Fruit fly (Drosophila melanogaster) whole organism, embryonic: ENCODE data around the gene Ilp6.

Source experiments
- B-H2 ChIP-seq: fragments of 200-800 bp; sonication (Bioruptor generic); optimal IDR thresholded peaks from 2 replicates; lab custom pipeline; 2018; ENCODE audit warnings: missing biosample characterization, mild to moderate bottlenecking, missing genetic modification characterization
- C15 ChIP-seq: fragments of 200-800 bp; sonication (Bioruptor generic); IDR thresholded peaks from 3 replicates; pipeline ENCODE4 v1.3.6; 2022; ENCODE audit warnings: missing biosample characterization, missing genetic modification characterization
- CG1024 ChIP-seq: fragments of 200-800 bp; sonication (Bioruptor generic); IDR thresholded peaks from 2 replicates; pipeline ENCODE4 v1.3.6; 2022; ENCODE audit warnings: missing biosample characterization, missing genetic modification characterization
- CG10462 ChIP-seq: fragments of 200-800 bp; sonication (Bioruptor generic); optimal IDR thresholded peaks from 2 replicates; lab custom pipeline; 2016; ENCODE audit warnings: missing biosample characterization, missing genetic modification characterization
- CG12071 ChIP-seq: fragments of 200-800 bp; sonication (Bioruptor generic); optimal IDR thresholded peaks from 3 replicates; lab custom pipeline; 2018; ENCODE audit warnings: missing biosample characterization, mild to moderate bottlenecking, missing genetic modification characterization
- CG12744 ChIP-seq: fragments of 200-800 bp; sonication (Bioruptor generic); optimal IDR thresholded peaks from 2 replicates; lab custom pipeline; 2016; ENCODE audit warnings: missing biosample characterization, missing genetic modification characterization
- CG14014 ChIP-seq: fragments of 200-800 bp; sonication (Bioruptor generic); IDR thresholded peaks from 2 replicates; pipeline ENCODE4 v1.3.6; 2022; ENCODE audit warnings: missing biosample characterization, missing genetic modification characterization
- CG1529 ChIP-seq: fragments of 200-800 bp; sonication (Bioruptor generic); optimal IDR thresholded peaks from 3 replicates; lab custom pipeline; 2018; ENCODE audit warnings: missing biosample characterization, missing genetic modification characterization
- CG17328 ChIP-seq: fragments of 200-800 bp; sonication (Bioruptor generic); IDR thresholded peaks from 2 replicates; pipeline ENCODE4 v1.3.6; 2022; ENCODE audit warnings: missing biosample characterization, missing genetic modification characterization
- CG17359 ChIP-seq: fragments of 200-800 bp; sonication (Bioruptor generic); optimal IDR thresholded peaks from 3 replicates; lab custom pipeline; 2018; ENCODE audit warnings: missing biosample characterization, mild to moderate bottlenecking, missing genetic modification characterization, moderate library complexity
- CG18619 ChIP-seq: fragments of 200-800 bp; sonication (Bioruptor generic); optimal IDR thresholded peaks from 3 replicates; lab custom pipeline; 2017; ENCODE audit warnings: missing biosample characterization, mild to moderate bottlenecking, missing genetic modification characterization
- CG2712 ChIP-seq: fragments of 200-800 bp; optimal IDR thresholded peaks from 3 replicates; lab custom pipeline; 2019; ENCODE audit warnings: missing biosample characterization, mild to moderate bottlenecking, missing genetic modification characterization, moderate library complexity
- CG33213 ChIP-seq: fragments of 200-800 bp; sonication (Bioruptor generic); optimal IDR thresholded peaks from 3 replicates; lab custom pipeline; 2016; ENCODE audit warnings: missing biosample characterization, missing genetic modification characterization
- CG3726 ChIP-seq: fragments of 200-800 bp; sonication (Bioruptor generic); IDR thresholded peaks from 3 replicates; pipeline ENCODE4, ENCODE4 v1.3.6; 2022; ENCODE audit warnings: missing biosample characterization, missing genetic modification characterization
- CG3995 ChIP-seq: fragments of 200-800 bp; sonication (Bioruptor generic); optimal IDR thresholded peaks from 3 replicates; lab custom pipeline; 2016; ENCODE audit warnings: missing biosample characterization, missing genetic modification characterization
- CG4820 ChIP-seq: fragments of 200-800 bp; sonication (Bioruptor generic); optimal IDR thresholded peaks from 3 replicates; lab custom pipeline; 2016; ENCODE audit warnings: missing biosample characterization, missing genetic modification characterization
- CG8388 ChIP-seq: fragments of 200-800 bp; sonication (Bioruptor generic); optimal IDR thresholded peaks from 2 replicates; lab custom pipeline; 2019; ENCODE audit warnings: missing biosample characterization, mild to moderate bottlenecking, missing genetic modification characterization, moderate library complexity
- CG8944 ChIP-seq: fragments of 200-800 bp; sonication (Bioruptor generic); optimal IDR thresholded peaks from 3 replicates; lab custom pipeline; 2016; ENCODE audit warnings: missing biosample characterization, missing genetic modification characterization
- Dref ChIP-seq: fragments of 200-800 bp; sonication (Bioruptor generic); IDR thresholded peaks from 2 replicates; pipeline ENCODE4 v1.3.6; 2022; ENCODE audit warnings: missing biosample characterization, missing genetic modification characterization
- Fer3 ChIP-seq: fragments of 200-800 bp; sonication (Bioruptor generic); optimal IDR thresholded peaks from 2 replicates; lab custom pipeline; 2018; ENCODE audit warnings: missing biosample characterization, mild to moderate bottlenecking, missing genetic modification characterization, moderate library complexity
- Gsc ChIP-seq: fragments of 200-800 bp; sonication (Bioruptor generic); IDR thresholded peaks from 2 replicates; pipeline ENCODE4 v1.3.6; 2022; ENCODE audit warnings: missing biosample characterization, missing genetic modification characterization
- HHEX ChIP-seq: fragments of 200-800 bp; sonication (Bioruptor generic); optimal IDR thresholded peaks from 3 replicates; lab custom pipeline; 2017; ENCODE audit warnings: missing biosample characterization, mild to moderate bottlenecking, missing genetic modification characterization, missing genetic modification reagents
- Max ChIP-seq: fragments of 200-800 bp; sonication (Bioruptor generic); optimal IDR thresholded peaks from 2 replicates; lab custom pipeline; 2016; ENCODE audit warnings: missing biosample characterization, mild to moderate bottlenecking, missing genetic modification characterization
- Nf-YB ChIP-seq: fragments of 200-800 bp; sonication (Bioruptor generic); optimal IDR thresholded peaks from 3 replicates; lab custom pipeline; 2019; ENCODE audit warnings: missing biosample characterization, mild to moderate bottlenecking, missing genetic modification characterization, moderate library complexity
- Oli ChIP-seq: fragments of 200-800 bp; sonication (Bioruptor generic); optimal IDR thresholded peaks from 2 replicates; lab custom pipeline; 2018; ENCODE audit warnings: missing biosample characterization, mild to moderate bottlenecking, missing genetic modification characterization, moderate library complexity
- Six4 ChIP-seq: fragments of 200-800 bp; sonication (Bioruptor generic); optimal IDR thresholded peaks from 2 replicates; lab custom pipeline; 2016; ENCODE audit warnings: missing biosample characterization, missing genetic modification characterization
- Sox102F ChIP-seq: fragments of 200-800 bp; sonication (Bioruptor generic); optimal IDR thresholded peaks from 2 replicates; lab custom pipeline; 2018; ENCODE audit warnings: missing biosample characterization, mild to moderate bottlenecking, missing genetic modification characterization, moderate library complexity
- ac ChIP-seq: fragments of 200-800 bp; sonication (Bioruptor generic); optimal IDR thresholded peaks from 3 replicates; lab custom pipeline; 2017; ENCODE audit warnings: missing biosample characterization, mild to moderate bottlenecking, missing genetic modification characterization
- bsh ChIP-seq, 2 experiments: fragments of 200-800 bp; sonication (Bioruptor generic); optimal IDR thresholded peaks; 2 replicates each; lab custom pipeline; 2017 to 2018; ENCODE audit warnings: mild to moderate bottlenecking in 2 of 2, missing biosample characterization in 2 of 2, missing genetic modification characterization in 2 of 2, moderate library complexity in 1 of 2
- chn ChIP-seq: fragments of 200-800 bp; sonication (Bioruptor generic); optimal IDR thresholded peaks from 2 replicates; lab custom pipeline; 2016; ENCODE audit warnings: missing biosample characterization, missing genetic modification characterization
- crc ChIP-seq: fragments of 200-800 bp; sonication (Bioruptor generic); optimal IDR thresholded peaks from 2 replicates; lab custom pipeline; 2016; ENCODE audit warnings: missing biosample characterization, missing genetic modification characterization
- disco-r ChIP-seq: fragments of 200-800 bp; sonication (Bioruptor generic); optimal IDR thresholded peaks from 2 replicates; lab custom pipeline; 2016; ENCODE audit warnings: missing biosample characterization, missing genetic modification characterization
- dm ChIP-seq: fragments of 200-800 bp; sonication (Bioruptor generic); optimal IDR thresholded peaks from 3 replicates; lab custom pipeline; 2016; ENCODE audit warnings: missing biosample characterization, missing genetic modification characterization
- dmrt11E ChIP-seq: fragments of 200-800 bp; sonication (Bioruptor generic); optimal IDR thresholded peaks from 3 replicates; lab custom pipeline; 2018; ENCODE audit warnings: missing biosample characterization, mild to moderate bottlenecking, missing genetic modification characterization, moderate library complexity
- dpn ChIP-seq, 2 experiments: fragments of 200-800 bp; sonication (Bioruptor generic); optimal IDR thresholded peaks; 3 replicates each; lab custom pipeline; 2016; ENCODE audit warnings: missing biosample characterization in 2 of 2, missing genetic modification characterization in 2 of 2
- fd3F ChIP-seq: fragments of 200-800 bp; sonication (Bioruptor generic); optimal IDR thresholded peaks from 2 replicates; lab custom pipeline; 2018; ENCODE audit warnings: missing biosample characterization, mild to moderate bottlenecking, missing genetic modification characterization, moderate library complexity
- fd64A ChIP-seq: fragments of 200-800 bp; sonication (Bioruptor generic); optimal IDR thresholded peaks from 3 replicates; lab custom pipeline; 2018; ENCODE audit warnings: missing biosample characterization, mild to moderate bottlenecking, missing genetic modification characterization
- jigr1 ChIP-seq: fragments of 200-800 bp; sonication (Bioruptor generic); IDR thresholded peaks from 3 replicates; pipeline ENCODE4 v1.3.6; 2022; ENCODE audit warnings: missing biosample characterization, missing genetic modification characterization
- lab ChIP-seq: fragments of 200-800 bp; sonication (Bioruptor generic); optimal IDR thresholded peaks from 3 replicates; lab custom pipeline; 2017; ENCODE audit warnings: missing biosample characterization, missing genetic modification characterization, mild to moderate bottlenecking, moderate library complexity, missing genetic modification reagents
- maf-S ChIP-seq: fragments of 200-800 bp; sonication (Bioruptor generic); optimal IDR thresholded peaks from 2 replicates; lab custom pipeline; 2016; ENCODE audit warnings: missing biosample characterization, missing genetic modification characterization
- onecut ChIP-seq: fragments of 200-800 bp; sonication (Bioruptor generic); IDR thresholded peaks from 2 replicates; pipeline ENCODE4 v1.3.6; 2022; ENCODE audit warnings: missing biosample characterization, missing genetic modification characterization
- pan ChIP-seq, 4 experiments: fragments of >200 bp in 3 of 4; fragments of 200-800 bp in 1 of 4; sonication (Bioruptor generic) in 1 of 4; optimal IDR thresholded peaks in 3 of 4; IDR thresholded peaks in 1 of 4; 2 replicates each; pipeline versions ENCODE4 v1.3.6 to Lab custom; 2017 to 2022; ENCODE audit warnings: missing biosample characterization in 2 of 4, missing genetic modification characterization in 2 of 4, mixed read lengths in 1 of 4
- pnt ChIP-seq: fragments of 200-800 bp; sonication (Bioruptor generic); optimal IDR thresholded peaks from 3 replicates; lab custom pipeline; 2016; ENCODE audit warnings: missing biosample characterization, missing genetic modification characterization
- rib ChIP-seq: fragments of 200-800 bp; sonication (Bioruptor generic); IDR thresholded peaks from 2 replicates; pipeline ENCODE4 v1.3.6; 2022; ENCODE audit warnings: missing biosample characterization, missing genetic modification characterization
- row ChIP-seq: fragments of 200-800 bp; sonication (Bioruptor generic); IDR thresholded peaks from 3 replicates; pipeline ENCODE4 v1.3.6; 2022; ENCODE audit warnings: missing biosample characterization, missing genetic modification characterization
- scrt ChIP-seq: fragments of 200-800 bp; sonication (Bioruptor generic); optimal IDR thresholded peaks from 2 replicates; lab custom pipeline; 2018; ENCODE audit warnings: missing biosample characterization, mild to moderate bottlenecking, missing genetic modification characterization, moderate library complexity
- unpg ChIP-seq: fragments of 200-800 bp; sonication (Bioruptor generic); optimal IDR thresholded peaks from 3 replicates; lab custom pipeline; 2018; ENCODE audit warnings: missing biosample characterization, mild to moderate bottlenecking, missing genetic modification characterization, moderate library complexity
- vnd ChIP-seq: fragments of 200-800 bp; sonication (Bioruptor generic); IDR thresholded peaks from 3 replicates; pipeline ENCODE4 v1.3.6; 2022; ENCODE audit warnings: missing biosample characterization, missing genetic modification characterization; ENCODE audit not compliant: partially characterized antibody

Gene Ilp6

dm6 chrX:2293294-2293988 is 41.0 kb downstream of the Ilp6 start, which contains the start of gene CG2865 (continued):
- TF ChIP-seq CG33213 (peak; percentile 68), disco-r (peak; percentile 93), Dref (no peak), pan (optimal IDR thresholded peaks at IDR 0.05; lab: Kevin White, UChicago) (no peak), pan (GFP tag; optimal IDR thresholded peaks at IDR 0.05 in 1 of 2, IDR thresholded peaks at IDR 0.05 in 1 of 2) (peak in 1 of 2 experiments; percentile 88), lab (peak; percentile 97), fd3F (peak; percentile 94), pnt (GFP tag; lab: Kevin White, UChicago) (peak; percentile 88), CG4820 (GFP tag; lab: Kevin White, UChicago) (peak; percentile 91), jigr1 (peak; percentile 69; the same call in 1 of the 3 replicates), Gsc (GFP tag; lab: Robert Waterston, UW) (no peak), CG1529 (GFP tag; lab: Kevin White, UChicago) (peak; percentile 93), vnd (GFP tag; lab: Robert Waterston, UW) (no peak), CG12071 (GFP tag; lab: Kevin White, UChicago) (peak; percentile 92), fd64A (GFP tag; lab: Kevin White, UChicago) (peak; percentile 90), HHEX (GFP tag; lab: Kevin White, UChicago) (peak; percentile 95), Six4 (GFP tag; lab: Kevin White, UChicago) (peak; percentile 88), CG1024 (peak; percentile 28; the same call in 1 of the 2 replicates), CG8388 (GFP tag; lab: Kevin White, UChicago) (peak; percentile 91), CG3995 (GFP tag; lab: Kevin White, UChicago) (peak; percentile 72), Nf-YB (GFP tag; lab: Kevin White, UChicago) (peak; percentile 85), Sox102F (peak; percentile 93), bsh (GFP tag; optimal IDR thresholded peaks at IDR 0.05; lab: Kevin White, UChicago) (peak; percentile 87 to 95), B-H2 (GFP tag; lab: Kevin White, UChicago) (peak; percentile 96), dmrt11E (peak; percentile 92), Oli (tag; lab: Kevin White, UChicago) (peak; percentile 97), maf-S (GFP tag; lab: Kevin White, UChicago) (peak; percentile 91), C15 (GFP tag; lab: Robert Waterston, UW) (peak; percentile 60; the same call in 1 of the 3 replicates), CG10462 (GFP tag; lab: Kevin White, UChicago) (peak; percentile 77), ac (GFP tag; lab: Kevin White, UChicago) (peak; percentile 77), CG2712 (tag; lab: Kevin White, UChicago) (peak; percentile 96), Max (GFP tag; lab: Kevin White, UChicago) (peak; percentile 91), Fer3 (peak; percentile 96), chn (GFP tag; lab: Kevin White, UChicago) (peak; percentile 81), CG17359 (tag; lab: Kevin White, UChicago) (peak; percentile 94), CG3726 (GFP tag; lab: Robert Waterston, UW) (0 out of 3 replicates have a peak, but pooled peaks have one; percentile 63), row (peak; percentile 98), dpn (GFP tag; optimal IDR thresholded peaks at IDR 0.05; lab: Kevin White, UChicago) (peak; percentile 92 to 94), dm (peak; percentile 83), CG14014 (peak; percentile 88), crc (GFP tag; lab: Kevin White, UChicago) (peak; percentile 88), CG12744 (GFP tag; lab: Kevin White, UChicago) (peak; percentile 80), CG17328 (GFP tag; lab: Robert Waterston, UW) (peak; percentile 66), unpg (GFP tag; lab: Kevin White, UChicago) (peak; percentile 95), scrt (GFP tag; lab: Kevin White, UChicago) (peak; percentile 92), CG18619 (GFP tag; lab: Kevin White, UChicago) (peak; percentile 94), rib (GFP tag; lab: Robert Waterston, UW) (peak; percentile 73), CG8944 (GFP tag; lab: Kevin White, UChicago) (peak; percentile 85), onecut (GFP tag; lab: Robert Waterston, UW) (peak; percentile 86)
